Fruit fly (Drosophila melanogaster) whole organism, embryonic: ENCODE data around the gene Atg2.

Experiments
- Asciz ChIP-seq: fragments of 200-800 bp; sonication (Bioruptor generic); optimal IDR thresholded peaks from 2 replicates; lab custom pipeline; 2017; ENCODE audit warnings: missing biosample characterization, mild to moderate bottlenecking, missing genetic modification characterization, missing genetic modification reagents
- Bdp1 ChIP-seq: fragments of 200-800 bp; sonication (Bioruptor generic); optimal IDR thresholded peaks from 3 replicates; lab custom pipeline; 2016; ENCODE audit warnings: missing biosample characterization, missing genetic modification characterization
- CG1024 ChIP-seq: fragments of 200-800 bp; sonication (Bioruptor generic); IDR thresholded peaks from 2 replicates; pipeline ENCODE4 v1.3.6; 2022; ENCODE audit warnings: missing biosample characterization, missing genetic modification characterization
- CG10543 ChIP-seq: fragments of 200-800 bp; sonication (Bioruptor generic); optimal IDR thresholded peaks from 3 replicates; lab custom pipeline; 2017; ENCODE audit warnings: missing biosample characterization, mild to moderate bottlenecking, missing genetic modification characterization, moderate library complexity
- CG11085 ChIP-seq: fragments of 200-800 bp; sonication (Bioruptor generic); IDR thresholded peaks from 2 replicates; pipeline ENCODE4 v1.3.6; 2022; ENCODE audit warnings: missing biosample characterization, missing genetic modification characterization
- CG11695 ChIP-seq: fragments of 200-800 bp; sonication (Bioruptor generic); IDR thresholded peaks from 3 replicates; pipeline ENCODE4 v1.3.6; 2022; ENCODE audit warnings: missing biosample characterization, missing genetic modification characterization
- CG1233 ChIP-seq: fragments of 200-800 bp; sonication (Bioruptor generic); optimal IDR thresholded peaks from 4 replicates; lab custom pipeline; 2018; ENCODE audit warnings: missing biosample characterization, mild to moderate bottlenecking, missing genetic modification characterization
- CG12744 ChIP-seq: fragments of 200-800 bp; sonication (Bioruptor generic); optimal IDR thresholded peaks from 2 replicates; lab custom pipeline; 2016; ENCODE audit warnings: missing biosample characterization, missing genetic modification characterization
- CG14965 ChIP-seq: fragments of 200-800 bp; sonication (Bioruptor generic); optimal IDR thresholded peaks from 2 replicates; lab custom pipeline; 2016; ENCODE audit warnings: missing biosample characterization, missing genetic modification characterization, borderline replicate concordance
- CG15696 ChIP-seq: fragments of 200-800 bp; sonication (Bioruptor generic); optimal IDR thresholded peaks from 2 replicates; lab custom pipeline; 2019; ENCODE audit warnings: missing biosample characterization, mild to moderate bottlenecking, missing genetic modification characterization, moderate library complexity
- CG2129 ChIP-seq: fragments of 200-800 bp; sonication (Bioruptor generic); IDR thresholded peaks from 2 replicates; pipeline ENCODE4 v1.3.6; 2022; ENCODE audit warnings: missing biosample characterization, missing genetic modification characterization; ENCODE audit not compliant: partially characterized antibody
- CG43689 ChIP-seq: fragments of 200-800 bp; sonication (Bioruptor generic); IDR thresholded peaks from 2 replicates; pipeline ENCODE4 v1.3.6; 2022; ENCODE audit warnings: missing biosample characterization, missing genetic modification characterization
- CG6654 ChIP-seq: fragments of 200-800 bp; sonication (Bioruptor generic); optimal IDR thresholded peaks from 2 replicates; lab custom pipeline; 2017; ENCODE audit warnings: missing biosample characterization, mild to moderate bottlenecking, missing genetic modification characterization
- CG6683 ChIP-seq: fragments of 200-800 bp; sonication (Bioruptor generic); optimal IDR thresholded peaks from 2 replicates; lab custom pipeline; 2017; ENCODE audit warnings: missing biosample characterization, mild to moderate bottlenecking, missing genetic modification characterization, missing genetic modification reagents
- D ChIP-seq, 2 experiments: fragments of 200-800 bp in 1 of 2; fragments of >200 bp in 1 of 2; sonication (Bioruptor generic) in 1 of 2; optimal IDR thresholded peaks; 2 replicates in 1 of 2; 3 replicates in 1 of 2; lab custom pipeline; 2017; ENCODE audit warnings: mild to moderate bottlenecking in 1 of 2, missing biosample characterization in 1 of 2, missing genetic modification characterization in 1 of 2, missing genetic modification reagents in 1 of 2
- Dbx ChIP-seq: fragments of 200-800 bp; sonication (Bioruptor generic); IDR thresholded peaks from 3 replicates; pipeline ENCODE4 v1.3.6; 2022; ENCODE audit warnings: missing biosample characterization, missing genetic modification characterization
- Dek ChIP-seq: fragments of 200-800 bp; sonication (Bioruptor generic); optimal IDR thresholded peaks from 3 replicates; lab custom pipeline; 2019; ENCODE audit warnings: missing biosample characterization, mild to moderate bottlenecking, missing genetic modification characterization, moderate library complexity
- Dfd ChIP-seq, 2 experiments: fragments of >200 bp; optimal IDR thresholded peaks; 2 replicates each; lab custom pipeline; 2017; ENCODE audit warnings: missing biosample characterization in 2 of 2, missing genetic modification characterization in 2 of 2
- Dip3 ChIP-seq: fragments of 200-800 bp; sonication (Bioruptor generic); optimal IDR thresholded peaks from 3 replicates; lab custom pipeline; 2016; ENCODE audit warnings: missing biosample characterization, missing genetic modification characterization
- Dref ChIP-seq: fragments of 200-800 bp; sonication (Bioruptor generic); IDR thresholded peaks from 2 replicates; pipeline ENCODE4 v1.3.6; 2022; ENCODE audit warnings: missing biosample characterization, missing genetic modification characterization
- Fer1 ChIP-seq: fragments of 200-800 bp; sonication (Bioruptor generic); optimal IDR thresholded peaks from 2 replicates; lab custom pipeline; 2017; ENCODE audit warnings: missing biosample characterization, mild to moderate bottlenecking, missing genetic modification characterization
- H15 ChIP-seq: fragments of 200-800 bp; sonication (Bioruptor generic); IDR thresholded peaks from 3 replicates; pipeline ENCODE4 v1.3.6; 2022; ENCODE audit warnings: missing biosample characterization, missing genetic modification characterization
- HLH4C ChIP-seq: fragments of 200-800 bp; sonication (Bioruptor generic); IDR thresholded peaks from 3 replicates; pipeline ENCODE4 v1.3.6; 2022; ENCODE audit warnings: missing biosample characterization, missing genetic modification characterization; ENCODE audit not compliant: partially characterized antibody
- Hr51 ChIP-seq, 2 experiments: fragments of 200-800 bp; sonication (Bioruptor generic); optimal IDR thresholded peaks; 2 replicates in 1 of 2; 3 replicates in 1 of 2; lab custom pipeline; 2016 to 2018; ENCODE audit warnings: missing biosample characterization in 2 of 2, missing genetic modification characterization in 2 of 2, mild to moderate bottlenecking in 1 of 2, moderate library complexity in 1 of 2
- MTF-1 ChIP-seq: fragments of 200-800 bp; sonication (Bioruptor generic); optimal IDR thresholded peaks from 2 replicates; lab custom pipeline; 2018; ENCODE audit warnings: missing biosample characterization, mild to moderate bottlenecking, missing genetic modification characterization, borderline replicate concordance
- NFAT ChIP-seq: fragments of 200-800 bp; sonication (Bioruptor generic); IDR thresholded peaks from 2 replicates; pipeline ENCODE4 v1.3.6; 2022; ENCODE audit warnings: missing biosample characterization, missing genetic modification characterization
- Rfx ChIP-seq: fragments of 200-800 bp; sonication (Bioruptor generic); IDR thresholded peaks from 2 replicates; pipeline ENCODE4 v1.3.6; 2022; ENCODE audit warnings: missing biosample characterization, missing genetic modification characterization
- ab ChIP-seq: fragments of 200-800 bp; sonication (Bioruptor generic); optimal IDR thresholded peaks from 2 replicates; lab custom pipeline; 2016; ENCODE audit warnings: missing biosample characterization, missing genetic modification characterization
- ase ChIP-seq: fragments of 200-800 bp; sonication (Bioruptor generic); IDR thresholded peaks from 3 replicates; pipeline ENCODE4 v1.3.6; 2022; ENCODE audit warnings: missing biosample characterization, missing genetic modification characterization
- bowl ChIP-seq: fragments of 200-800 bp; sonication (Bioruptor generic); IDR thresholded peaks from 2 replicates; pipeline ENCODE4 v1.3.6; 2022; ENCODE audit warnings: missing biosample characterization, missing genetic modification characterization
- btn ChIP-seq: fragments of 200-800 bp; sonication (Bioruptor generic); optimal IDR thresholded peaks from 2 replicates; lab custom pipeline; 2016; ENCODE audit warnings: missing biosample characterization, missing genetic modification characterization
- cato ChIP-seq: fragments of 200-800 bp; sonication (Bioruptor generic); optimal IDR thresholded peaks from 2 replicates; lab custom pipeline; 2016; ENCODE audit warnings: missing biosample characterization, missing genetic modification characterization, borderline replicate concordance
- chinmo ChIP-seq: fragments of 200-800 bp; sonication (Bioruptor generic); IDR thresholded peaks from 4 replicates; pipeline ENCODE4 v1.3.6; 2022; ENCODE audit warnings: missing biosample characterization, missing genetic modification characterization; ENCODE audit not compliant: partially characterized antibody
- chm ChIP-seq: fragments of 200-800 bp; sonication (Bioruptor generic); IDR thresholded peaks from 2 replicates; pipeline ENCODE4 v1.3.6; 2022; ENCODE audit warnings: missing biosample characterization, missing genetic modification characterization
- chn ChIP-seq: fragments of 200-800 bp; sonication (Bioruptor generic); optimal IDR thresholded peaks from 2 replicates; lab custom pipeline; 2016; ENCODE audit warnings: missing biosample characterization, missing genetic modification characterization
- cwo ChIP-seq: fragments of 200-800 bp; sonication (Bioruptor generic); optimal IDR thresholded peaks from 3 replicates; lab custom pipeline; 2017; ENCODE audit warnings: missing biosample characterization, missing genetic modification characterization, mild to moderate bottlenecking, moderate library complexity, missing genetic modification reagents
- dimm ChIP-seq: fragments of 200-800 bp; sonication (Bioruptor generic); IDR thresholded peaks from 2 replicates; pipeline ENCODE4 v1.3.6; 2022; ENCODE audit warnings: missing biosample characterization, missing genetic modification characterization
- dmrt99B ChIP-seq: fragments of 200-800 bp; sonication (Bioruptor generic); optimal IDR thresholded peaks from 2 replicates; lab custom pipeline; 2018; ENCODE audit warnings: missing biosample characterization, mild to moderate bottlenecking, missing genetic modification characterization, moderate library complexity
- dysf ChIP-seq: fragments of 200-800 bp; sonication (Bioruptor generic); IDR thresholded peaks from 3 replicates; pipeline ENCODE4 v1.3.6; 2022; ENCODE audit warnings: missing biosample characterization, missing genetic modification characterization
- ems ChIP-seq: fragments of 200-800 bp; sonication (Bioruptor generic); optimal IDR thresholded peaks from 3 replicates; lab custom pipeline; 2016; ENCODE audit warnings: missing biosample characterization, missing genetic modification characterization
- grau ChIP-seq: fragments of 200-800 bp; optimal IDR thresholded peaks from 3 replicates; lab custom pipeline; 2019; ENCODE audit warnings: missing biosample characterization, mild to moderate bottlenecking, missing genetic modification characterization, moderate library complexity
- jigr1 ChIP-seq: fragments of 200-800 bp; sonication (Bioruptor generic); IDR thresholded peaks from 3 replicates; pipeline ENCODE4 v1.3.6; 2022; ENCODE audit warnings: missing biosample characterization, missing genetic modification characterization
- nerfin-2 ChIP-seq: fragments of 200-800 bp; sonication (Bioruptor generic); IDR thresholded peaks from 2 replicates; pipeline ENCODE4 v1.3.6; 2022; ENCODE audit warnings: missing biosample characterization, missing genetic modification characterization; ENCODE audit not compliant: partially characterized antibody
- oc ChIP-seq: fragments of 200-800 bp; sonication (Bioruptor generic); optimal IDR thresholded peaks from 2 replicates; lab custom pipeline; 2018; ENCODE audit warnings: missing biosample characterization, mild to moderate bottlenecking, missing genetic modification characterization, moderate library complexity
- ro ChIP-seq: fragments of 200-800 bp; sonication (Bioruptor generic); IDR thresholded peaks from 2 replicates; pipeline ENCODE4 v1.3.6; 2022; ENCODE audit warnings: missing biosample characterization, missing genetic modification characterization
- sima ChIP-seq: fragments of 200-800 bp; sonication (Bioruptor generic); optimal IDR thresholded peaks from 2 replicates; lab custom pipeline; 2016; ENCODE audit warnings: missing biosample characterization, missing genetic modification characterization
- sr ChIP-seq: fragments of 200-800 bp; sonication (Bioruptor generic); IDR thresholded peaks from 3 replicates; pipeline ENCODE4 v1.3.6; 2022; ENCODE audit warnings: missing biosample characterization, missing genetic modification characterization
- twi ChIP-seq: fragments of 200-800 bp; optimal IDR thresholded peaks from 2 replicates; lab custom pipeline; 2019; ENCODE audit warnings: missing biosample characterization, mild to moderate bottlenecking, missing genetic modification characterization, moderate library complexity
- z ChIP-seq: fragments of 200-800 bp; sonication (Bioruptor generic); IDR thresholded peaks from 3 replicates; pipeline ENCODE4 v1.3.6; 2022; ENCODE audit warnings: missing biosample characterization, missing genetic modification characterization

Gene Atg2

DNA sequence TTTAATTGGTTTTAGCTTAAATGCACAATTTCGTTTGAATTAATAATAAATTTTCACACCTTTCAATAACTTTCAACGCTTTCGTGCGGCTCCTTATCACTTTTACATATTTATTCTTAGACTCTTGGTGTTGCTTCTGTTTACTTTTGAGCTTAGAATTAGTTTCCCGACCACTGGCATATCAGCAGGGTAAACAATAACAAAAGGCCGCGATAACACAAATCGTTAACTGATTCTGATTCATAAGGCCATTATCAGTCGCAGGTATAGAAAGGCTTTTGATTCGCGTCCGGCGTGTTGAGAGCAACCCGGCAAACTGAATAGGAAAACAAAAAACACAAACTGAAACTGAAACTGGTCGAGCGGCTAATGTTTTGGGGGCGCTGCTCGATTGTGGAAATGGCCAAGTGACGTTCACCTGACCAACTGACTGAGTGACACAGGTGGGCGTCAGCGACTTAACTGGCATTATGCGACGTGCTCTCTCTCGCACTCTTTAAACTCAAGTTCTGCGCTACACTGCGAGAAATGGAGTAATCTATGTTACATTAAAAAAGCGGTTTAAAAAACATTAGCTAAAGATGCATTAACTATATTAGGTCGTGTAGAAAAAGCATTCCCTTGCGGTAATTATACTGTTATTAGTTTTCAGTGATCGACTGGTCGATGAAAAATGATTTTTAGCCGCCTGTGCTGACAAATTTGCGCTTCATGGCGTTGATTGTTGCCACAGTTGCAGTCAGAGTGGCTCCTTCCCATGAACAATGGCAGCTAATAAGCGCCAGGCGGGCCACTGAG lies 39.6 kb upstream of the Atg2 start (continued):
- TF ChIP-seq CG43689 (GFP tag; lab: Robert Waterston, UW) (no peak), CG6683 (GFP tag; lab: Kevin White, UChicago) (peak; percentile 3), oc (tag; lab: Kevin White, UChicago) (no peak), Hr51 (GFP tag; optimal IDR thresholded peaks at IDR 0.05; lab: Kevin White, UChicago) (peak in 1 of 2 experiments; percentile 18), CG6654 (no peak), btn (no peak), CG15696 (tag; lab: Kevin White, UChicago) (no peak), sr (GFP tag; lab: Robert Waterston, UW) (peak; percentile 49; the same call in 1 of the 3 replicates), twi (tag; lab: Kevin White, UChicago) (no peak), jigr1 (GFP tag; lab: Robert Waterston, UW) (no peak), CG1024 (no peak), NFAT (GFP tag; lab: Robert Waterston, UW) (no peak), D (optimal IDR thresholded peaks at IDR 0.05; lab: Kevin White, UChicago) (no peak), D (GFP tag; optimal IDR thresholded peaks at IDR 0.05; lab: Kevin White, UChicago) (no peak), Asciz (peak; percentile 46), z (GFP tag; lab: Robert Waterston, UW) (no peak), HLH4C (GFP tag; lab: Robert Waterston, UW) (no peak), ab (GFP tag; lab: Kevin White, UChicago) (no peak), dysf (GFP tag; lab: Robert Waterston, UW) (peak; percentile 10; the same call in 1 of the 3 replicates), ase (GFP tag; lab: Robert Waterston, UW) (no peak), Dfd (GFP tag; optimal IDR thresholded peaks at IDR 0.05; lab: Kevin White, UChicago) (no peak), Bdp1 (GFP tag; lab: Kevin White, UChicago) (no peak), CG1233 (peak; percentile 14), MTF-1 (GFP tag; lab: Kevin White, UChicago) (no peak), nerfin-2 (GFP tag; lab: Robert Waterston, UW) (no peak), CG14965 (no peak), Dek (tag; lab: Kevin White, UChicago) (no peak), dimm (GFP tag; lab: Robert Waterston, UW) (no peak), CG10543 (peak; percentile 3), cwo (GFP tag; lab: Kevin White, UChicago) (no peak), ro (no peak), bowl (GFP tag; lab: Robert Waterston, UW) (no peak), CG2129 (GFP tag; lab: Robert Waterston, UW) (no peak), dmrt99B (no peak), Fer1 (GFP tag; lab: Kevin White, UChicago) (peak; percentile 10), grau (tag; lab: Kevin White, UChicago) (no peak), Dbx (GFP tag; lab: Robert Waterston, UW) (no peak), sima (no peak), CG11085 (GFP tag; lab: Robert Waterston, UW) (no peak), CG12744 (no peak), Dip3 (GFP tag; lab: Kevin White, UChicago) (no peak), CG11695 (GFP tag; lab: Robert Waterston, UW) (no peak), chm (GFP tag; lab: Robert Waterston, UW) (no peak), cato (no peak), chinmo (GFP tag; lab: Robert Waterston, UW) (peak; percentile 48; the same call in 1 of the 4 replicates), Dref (GFP tag; lab: Robert Waterston, UW) (no peak), ems (GFP tag; lab: Kevin White, UChicago) (peak; percentile 13), chn (GFP tag; lab: Kevin White, UChicago) (no peak), Rfx (GFP tag; lab: Robert Waterston, UW) (peak; percentile 10; the same call in 1 of the 2 replicates), H15 (GFP tag; lab: Robert Waterston, UW) (no peak)
